Worm (Caenorhabditis elegans) whole organism, L4/young adult: ENCODE measurements around the gene H14A12.3.
"Not testable (repeated sequence)": the region's sequence is repeated elsewhere in the genome, so short reads cannot be mapped to it uniquely, and the experiment has no call there.

Experiments
- W03F9.2 ChIP-seq: fragments of 150-350 bp; optimal IDR thresholded peaks from 2 replicates; lab custom pipeline; 2014; ENCODE audit warnings: missing biosample characterization, missing genetic modification characterization
- dao-5 ChIP-seq: sonication (generic microtip); optimal IDR thresholded peaks from 2 replicates; lab custom pipeline; 2016; ENCODE audit warnings: missing genotype, missing genetic modification characterization, moderate library complexity, missing compliant biosample characterization
- him-1 ChIP-seq: sonication (generic microtip); optimal IDR thresholded peaks from 2 replicates; lab custom pipeline; 2016; ENCODE audit warnings: missing genotype, missing genetic modification reagents, missing genetic modification characterization, missing compliant biosample characterization

Gene H14A12.3

DNA sequence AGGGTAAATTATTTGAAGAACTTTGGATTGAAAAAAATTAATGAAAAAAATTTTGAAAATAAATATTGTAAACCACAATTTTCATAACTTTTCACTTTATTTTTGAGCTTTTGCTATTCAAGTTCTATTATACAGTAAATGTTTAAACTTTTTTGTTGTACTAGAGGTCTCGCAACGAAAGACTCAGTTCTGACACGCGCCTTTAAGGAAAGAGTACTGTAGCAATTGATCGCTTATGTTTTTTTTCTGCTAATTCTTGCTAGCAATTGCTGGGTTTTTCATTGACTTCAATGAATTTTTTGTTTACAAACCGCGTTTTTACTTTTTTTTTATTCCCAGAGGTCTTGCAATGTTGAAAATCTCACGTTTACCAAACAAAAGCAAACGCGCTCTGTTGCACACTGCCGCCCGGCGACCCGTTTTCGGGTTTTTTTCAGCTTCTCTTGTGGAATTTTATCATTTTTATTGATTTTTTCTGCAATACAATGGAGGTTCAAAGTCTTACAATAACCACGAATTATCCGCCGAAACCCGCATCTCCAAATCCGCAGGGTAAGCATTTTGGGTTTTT is at the start of gene H14A12.3:
Gene H14A12.3 (plus strand): TSS at position 360 of the 571 bp plus-strand sequence.
- TF ChIP-seq dao-5 (no peak), him-1 (no peak), W03F9.2 (tag; lab: Kevin White, UChicago) (no peak)

DNA sequence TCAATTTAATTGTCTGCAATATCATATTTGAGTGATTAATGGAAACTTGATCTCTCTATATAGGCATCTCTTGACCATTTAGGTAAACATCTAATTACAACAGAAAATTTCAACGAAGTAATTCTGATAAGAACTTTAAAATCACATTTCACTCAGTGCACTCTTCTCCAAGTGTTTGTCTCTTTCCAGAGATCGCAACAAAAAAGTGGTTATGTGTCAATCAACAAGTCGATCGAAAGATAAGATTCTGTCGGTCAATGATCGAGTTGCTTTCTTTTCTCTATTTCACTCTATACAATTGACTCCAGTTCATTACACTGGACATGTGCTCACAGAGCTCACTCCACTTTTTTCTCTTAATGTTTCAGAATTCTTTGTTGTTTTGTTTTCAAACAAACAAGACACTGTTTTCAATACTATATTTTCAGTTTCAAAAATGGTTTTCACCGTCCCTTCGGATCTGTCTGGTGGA is 9.9 kb upstream of the H14A12.3 start, which contains the start of gene alh-12:
Gene alh-12 (plus strand): TSS at position 422 of the 472 bp plus-strand sequence.
- TF ChIP-seq W03F9.2 (tag; lab: Kevin White, UChicago) (no peak), dao-5 (no peak), him-1 (no peak)

DNA sequence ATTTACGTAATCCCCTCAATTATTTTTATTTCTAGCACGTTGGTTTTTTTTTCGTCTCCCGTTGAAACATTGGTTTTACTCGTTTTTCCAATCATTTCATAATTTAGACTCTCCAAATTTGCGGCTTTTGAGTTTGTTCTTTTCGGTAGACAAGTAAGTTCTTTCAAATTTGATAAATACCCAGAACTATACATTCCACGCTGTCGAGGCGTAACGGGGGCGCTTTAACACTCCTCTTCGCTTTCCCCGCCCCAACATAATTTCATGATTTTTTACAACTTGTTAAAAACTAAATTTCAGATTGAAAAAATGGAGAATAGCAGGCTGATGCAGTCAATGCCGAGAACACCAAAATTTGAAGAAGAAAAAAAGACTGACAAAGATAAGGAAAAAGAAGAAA is 7.0 kb upstream of the H14A12.3 start, which contains the start of gene Y69F12A.1:
Gene Y69F12A.1 (plus strand): TSS at position 301 of the 400 bp plus-strand sequence.
- no peak for TF ChIP-seq W03F9.2 (tag; lab: Kevin White, UChicago)
- no peak for TF ChIP-seq him-1

DNA sequence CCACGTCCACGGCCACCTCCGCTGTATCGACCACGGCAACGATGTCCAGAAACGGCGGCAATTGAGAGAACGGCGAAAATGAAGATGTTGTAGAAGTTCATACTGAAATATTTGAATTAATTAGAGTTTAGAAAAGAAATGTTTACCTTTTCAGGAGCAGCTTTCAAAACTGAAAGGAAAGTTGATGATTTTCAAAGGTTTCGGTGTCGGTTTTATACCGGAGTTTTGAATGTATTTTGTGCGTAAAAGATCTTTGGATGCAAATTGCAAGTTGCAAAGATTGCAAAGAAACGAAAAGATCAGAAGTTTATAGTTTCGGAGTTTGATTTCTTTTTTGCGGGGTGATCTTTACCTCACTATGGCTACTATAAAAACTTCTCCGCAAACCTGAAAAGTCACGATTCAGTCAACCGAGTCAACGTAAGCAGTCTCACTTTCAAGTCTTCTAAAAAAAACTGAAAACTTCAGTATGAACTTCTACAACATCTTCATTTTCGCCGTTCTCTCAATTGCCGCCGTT is 4.7 kb upstream of the H14A12.3 start, which contains the start of the genes fipr-19 and fipr-18:
Gene fipr-19 (minus strand): TSS at position 101 of the 520 bp plus-strand sequence.
Gene fipr-18 (plus strand): TSS at position 470 of the 520 bp plus-strand sequence.
- TF ChIP-seq W03F9.2 (tag; lab: Kevin White, UChicago) (no peak), him-1 (no peak), dao-5 (no peak)

- TF ChIP-seq dao-5 (no peak), him-1 (no peak), W03F9.2 (tag; lab: Kevin White, UChicago) (no peak)
Observed at ce11 chrIII:7460018-7460417, 3.6 kb upstream of the H14A12.3 start, which contains the start of gene mls-1. Gene mls-1, plus strand, starts transcription at chrIII:7460341.

ce11 chrIII:7462295-7462694 is 1.3 kb upstream of the H14A12.3 start, which contains the start of gene fipr-20:
Gene fipr-20, minus strand, starts transcription at chrIII:7462395.
- no peak for TF ChIP-seq him-1
- no peak for TF ChIP-seq W03F9.2 (tag; lab: Kevin White, UChicago)

- TF ChIP-seq dao-5 (no peak), W03F9.2 (tag; lab: Kevin White, UChicago) (no peak), him-1 (no peak)
Observed at ce11 chrIII:7465347-7465746, 1.8 kb downstream of the H14A12.3 start, which contains the start of gene fum-1. Gene fum-1, plus strand, starts transcription at chrIII:7465605.

ce11 chrIII:7468980-7469379 is 5.4 kb downstream of the H14A12.3 start, which contains the start of gene H14A12.5:
Gene H14A12.5, minus strand, starts transcription at chrIII:7469080.
- not testable (repeated sequence) for TF ChIP-seq dao-5; him-1; W03F9.2 (tag; lab: Kevin White, UChicago)

DNA sequence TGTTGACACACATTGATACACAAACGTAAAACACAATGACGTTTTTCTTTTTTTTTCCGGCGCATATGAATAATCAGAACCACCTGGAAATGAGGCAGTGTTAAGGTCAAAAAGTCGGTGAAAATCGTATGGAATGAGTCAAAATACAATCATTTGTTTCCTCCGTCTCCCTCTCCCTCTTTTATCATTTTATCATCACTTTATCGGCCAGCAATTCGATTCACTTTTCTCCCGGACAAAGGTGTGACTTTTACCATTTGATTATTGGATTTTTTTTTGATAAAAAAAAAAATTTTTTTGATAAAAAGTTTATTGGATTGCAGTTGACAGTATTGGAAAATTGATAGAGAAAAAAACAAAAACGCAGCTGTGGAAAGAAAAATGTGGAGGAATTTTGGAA is 15.3 kb downstream of the H14A12.3 start:
- TF ChIP-seq dao-5 (no peak), W03F9.2 (tag; lab: Kevin White, UChicago) (no peak), him-1 (no peak)

- TF ChIP-seq dao-5 (no peak), him-1 (no peak), W03F9.2 (tag; lab: Kevin White, UChicago) (no peak)
Observed at ce11 chrIII:7484765-7485164, 21.2 kb downstream of the H14A12.3 start.

DNA sequence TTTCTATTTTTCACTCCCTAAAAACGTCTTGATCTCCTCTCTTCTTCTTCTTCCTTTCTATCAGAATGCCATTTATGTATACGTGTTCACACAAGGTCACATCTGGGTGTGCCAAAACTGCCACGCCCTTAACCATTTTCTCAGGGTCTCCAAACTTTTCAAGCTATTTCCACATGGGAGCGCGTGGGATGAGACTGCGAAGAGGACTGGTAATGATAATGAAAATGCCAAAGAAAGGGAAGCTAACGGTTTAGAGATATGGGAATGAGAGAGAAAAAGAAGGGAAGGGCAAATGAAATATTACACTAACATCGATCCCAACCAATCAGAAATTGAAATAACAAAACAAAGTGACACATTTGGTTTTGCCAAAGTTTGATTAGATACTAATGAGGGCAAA is 24.7 kb downstream of the H14A12.3 start:
- no peak for TF ChIP-seq him-1
- no peak for TF ChIP-seq dao-5
- TF ChIP-seq W03F9.2 (tag; lab: Kevin White, UChicago) = no peak

- TF ChIP-seq W03F9.2 (tag; lab: Kevin White, UChicago) = no peak
- TF ChIP-seq dao-5 = no peak
- TF ChIP-seq him-1 = no peak
Observed at ce11 chrIII:7489055-7489534, 25.5 kb downstream of the H14A12.3 start, which contains the start of gene mup-4. Gene mup-4, minus strand, starts transcription at chrIII:7489105.

- TF ChIP-seq him-1 (no peak), dao-5 (no peak)
Observed at ce11 chrIII:7490061-7490460, 26.5 kb downstream of the H14A12.3 start.

- no peak for TF ChIP-seq him-1
Observed at ce11 chrIII:7491931-7492330, 28.3 kb downstream of the H14A12.3 start.

DNA sequence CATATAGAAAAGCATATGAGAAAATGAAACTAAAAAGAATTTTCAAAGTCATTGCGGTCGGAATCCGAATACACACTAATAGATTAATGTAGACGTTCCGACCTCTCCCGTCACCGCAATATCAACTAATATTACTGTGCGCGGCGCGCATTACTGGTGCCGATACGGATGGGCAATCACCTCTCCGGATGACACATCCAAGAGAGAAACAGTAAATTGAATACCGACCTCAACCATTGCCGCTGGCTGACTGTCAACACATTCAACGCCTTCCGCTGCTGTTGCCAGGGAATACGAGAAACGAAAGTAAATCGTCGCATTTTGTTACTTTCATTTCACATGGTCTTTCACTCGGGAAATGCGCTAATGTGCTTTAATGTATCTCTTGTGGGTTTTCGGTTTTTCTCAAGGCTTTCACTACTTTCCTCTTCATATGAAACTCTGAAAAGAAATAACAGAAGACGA is 31.3 kb downstream of the H14A12.3 start:
- TF ChIP-seq him-1 = no peak
- TF ChIP-seq dao-5 = no peak
- TF ChIP-seq W03F9.2 (tag; lab: Kevin White, UChicago) = no peak
